Worm (Caenorhabditis elegans) whole organism, L1 larva: ENCODE results near the gene B0280.2.
A peak's percentile ranks its signal among the peaks of the same experiment; 100 is the strongest.

Experiments used
- C04F5.9 ChIP-seq: sonication (generic microtip); optimal IDR thresholded peaks from 2 replicates; lab custom pipeline; 2016; ENCODE audit warnings: missing genetic modification characterization, missing compliant biosample characterization
- C34B4.2 ChIP-seq: sonication (generic microtip); optimal IDR thresholded peaks from 2 replicates; lab custom pipeline; 2017; ENCODE audit warnings: mild to moderate bottlenecking, missing genetic modification characterization, missing compliant biosample characterization
- F16B12.6 ChIP-seq: fragments of 150-350 bp; optimal IDR thresholded peaks from 2 replicates; lab custom pipeline; 2014; ENCODE audit warnings: missing biosample characterization, missing genetic modification characterization
- ceh-63 ChIP-seq: fragments of 200-800 bp; sonication (Bioruptor generic); optimal IDR thresholded peaks from 2 replicates; lab custom pipeline; 2018; ENCODE audit warnings: mild to moderate bottlenecking, missing genetic modification characterization, missing compliant biosample characterization
- ceh-8 ChIP-seq: fragments of 200-800 bp; sonication (Bioruptor generic); optimal IDR thresholded peaks from 2 replicates; lab custom pipeline; 2018; ENCODE audit warnings: mild to moderate bottlenecking, missing genetic modification characterization, moderate library complexity, missing compliant biosample characterization
- ceh-88 ChIP-seq: fragments of 200-800 bp; sonication (Bioruptor generic); IDR thresholded peaks from 2 replicates; pipeline ENCODE4 v1.3.6; 2022; ENCODE audit warnings: missing genetic modification characterization, missing compliant biosample characterization
- dpl-1 ChIP-seq, 3 experiments: fragments of 150-350 bp in 2 of 3; sonication (generic microtip) in 1 of 3; optimal IDR thresholded peaks; 2 replicates each; lab custom pipeline; 2014 to 2017; ENCODE audit warnings: missing biosample characterization in 3 of 3, missing genetic modification characterization in 3 of 3, missing genetic modification reagents in 3 of 3
- dsc-1 ChIP-seq: sonication (generic microtip); optimal IDR thresholded peaks from 2 replicates; lab custom pipeline; 2016; ENCODE audit warnings: mild to moderate bottlenecking, missing genetic modification characterization, missing compliant biosample characterization
- efl-1 ChIP-seq, 4 experiments: fragments of 150-350 bp; optimal IDR thresholded peaks in 3 of 4; peaks in 1 of 4; 1 replicate in 1 of 4; 2 replicates in 3 of 4; lab custom pipeline; 2014; ENCODE audit warnings: missing biosample characterization in 2 of 4, missing genetic modification characterization in 2 of 4, missing genetic modification reagents in 2 of 4
- egl-13 ChIP-seq: sonication (generic microtip); optimal IDR thresholded peaks from 2 replicates; lab custom pipeline; 2016; ENCODE audit warnings: missing genotype, missing genetic modification reagents, missing genetic modification characterization, missing compliant biosample characterization
- egl-27 ChIP-seq, 2 experiments: fragments of 150-350 bp in 1 of 2; sonication (generic microtip); optimal IDR thresholded peaks; 3 replicates each; lab custom pipeline; 2017 to 2018; ENCODE audit warnings: missing biosample characterization in 2 of 2, missing genetic modification characterization in 2 of 2, missing genetic modification reagents in 2 of 2
- elt-3 ChIP-seq, 6 experiments: fragments of 150-350 bp in 1 of 6; sonication (generic microtip); optimal IDR thresholded peaks; 2 replicates each; lab custom pipeline; 2017 to 2018; ENCODE audit warnings: missing biosample characterization in 6 of 6, missing genetic modification characterization in 6 of 6, inconsistent platforms in 1 of 6
- fkh-10 ChIP-seq: sonication (generic microtip); optimal IDR thresholded peaks from 2 replicates; lab custom pipeline; 2017; ENCODE audit warnings: missing biosample characterization, missing genetic modification reagents, missing genetic modification characterization
- fkh-4 ChIP-seq: sonication (generic microtip); optimal IDR thresholded peaks from 2 replicates; lab custom pipeline; 2016; ENCODE audit warnings: missing compliant biosample characterization, missing genetic modification characterization, borderline replicate concordance
- fkh-8 ChIP-seq: sonication (generic microtip); optimal IDR thresholded peaks from 2 replicates; lab custom pipeline; 2016; ENCODE audit warnings: mild to moderate bottlenecking, missing genetic modification characterization, missing compliant biosample characterization
- fos-1 ChIP-seq: fragments of 150-350 bp; optimal IDR thresholded peaks from 2 replicates; lab custom pipeline; 2014; ENCODE audit warnings: missing biosample characterization, missing genetic modification characterization
- hlh-17 ChIP-seq: fragments of 200-800 bp; sonication (Bioruptor generic); optimal IDR thresholded peaks from 2 replicates; lab custom pipeline; 2018; ENCODE audit warnings: missing genetic modification characterization, mild to moderate bottlenecking, missing compliant biosample characterization, moderate library complexity, borderline replicate concordance
- hlh-4 ChIP-seq: sonication (generic microtip); optimal IDR thresholded peaks from 2 replicates; lab custom pipeline; 2016; ENCODE audit warnings: mild to moderate bottlenecking, missing genetic modification characterization, missing compliant biosample characterization
- irx-1 ChIP-seq: sonication (generic microtip); optimal IDR thresholded peaks from 2 replicates; lab custom pipeline; 2016; ENCODE audit warnings: missing genetic modification characterization, missing compliant biosample characterization
- isw-1 ChIP-seq: fragments of 200-800 bp; sonication (Bioruptor generic); IDR thresholded peaks from 2 replicates; pipeline ENCODE4 v1.3.6; 2022; ENCODE audit warnings: missing genetic modification characterization, missing compliant biosample characterization
- lin-13 ChIP-seq: fragments of 150-350 bp; optimal IDR thresholded peaks from 2 replicates; lab custom pipeline; 2014; ENCODE audit warnings: missing biosample characterization, missing genetic modification reagents, missing genetic modification characterization
- lin-14 ChIP-seq: fragments of 200-800 bp; sonication (Bioruptor generic); optimal IDR thresholded peaks from 2 replicates; lab custom pipeline; 2018; ENCODE audit warnings: mild to moderate bottlenecking, missing genetic modification characterization, moderate library complexity, missing compliant biosample characterization
- lin-15B ChIP-seq: fragments of 150-350 bp; sonication (generic microtip); optimal IDR thresholded peaks from 3 replicates; lab custom pipeline; 2014; ENCODE audit warnings: missing biosample characterization, missing genetic modification characterization
- lin-39 ChIP-seq: fragments of 150-350 bp; optimal IDR thresholded peaks from 2 replicates; lab custom pipeline; 2014; ENCODE audit warnings: missing biosample characterization, missing genetic modification reagents, missing genetic modification characterization
- mab-9 ChIP-seq: fragments of 200-800 bp; sonication (Bioruptor generic); IDR thresholded peaks from 2 replicates; pipeline ENCODE4 v1.3.6; 2022; ENCODE audit warnings: missing genetic modification reagents, missing genetic modification characterization, missing compliant biosample characterization
- mdl-1 ChIP-seq, 2 experiments: fragments of 150-350 bp; optimal IDR thresholded peaks; 2 replicates each; lab custom pipeline; 2014 to 2017; ENCODE audit warnings: missing biosample characterization in 2 of 2, missing genetic modification characterization in 2 of 2, inconsistent platforms in 1 of 2
- nhr-11 ChIP-seq: fragments of 150-350 bp; optimal IDR thresholded peaks from 2 replicates; lab custom pipeline; 2014; ENCODE audit warnings: missing biosample characterization, missing genetic modification characterization
- nhr-19 ChIP-seq: fragments of 200-800 bp; sonication (Bioruptor generic); conservative IDR thresholded peaks from 2 replicates; pipeline ENCODE4 v1.3.6; 2022; ENCODE audit warnings: missing genetic modification characterization, missing compliant biosample characterization
- nhr-20 ChIP-seq: sonication (generic microtip); optimal IDR thresholded peaks from 2 replicates; lab custom pipeline; 2016; ENCODE audit warnings: mild to moderate bottlenecking, missing genetic modification characterization, missing compliant biosample characterization
- nhr-237 ChIP-seq: fragments of 150-350 bp; optimal IDR thresholded peaks from 2 replicates; lab custom pipeline; 2014; ENCODE audit warnings: missing biosample characterization, missing genetic modification characterization
- nhr-47 ChIP-seq: sonication (generic microtip); optimal IDR thresholded peaks from 2 replicates; lab custom pipeline; 2016; ENCODE audit warnings: mild to moderate bottlenecking, missing genetic modification characterization, moderate library complexity, missing compliant biosample characterization
- nhr-84 ChIP-seq: sonication (generic microtip); optimal IDR thresholded peaks from 2 replicates; lab custom pipeline; 2017; ENCODE audit warnings: missing biosample characterization, missing genetic modification characterization
- nhr-90 ChIP-seq: sonication (generic microtip); optimal IDR thresholded peaks from 2 replicates; lab custom pipeline; 2016; ENCODE audit warnings: mild to moderate bottlenecking, missing genetic modification characterization, missing compliant biosample characterization; ENCODE audit not compliant: poor library complexity
- pag-3 ChIP-seq: sonication (generic microtip); optimal IDR thresholded peaks from 2 replicates; lab custom pipeline; 2017; ENCODE audit warnings: missing genetic modification characterization, mild to moderate bottlenecking, missing compliant biosample characterization, antibody characterized with exemption, borderline replicate concordance; ENCODE audit not compliant: insufficient read depth
- pqm-1 ChIP-seq: sonication (generic microtip); optimal IDR thresholded peaks from 3 replicates; lab custom pipeline; 2017; ENCODE audit warnings: missing biosample characterization, missing genetic modification characterization
- rnt-1 ChIP-seq: sonication (generic microtip); optimal IDR thresholded peaks from 2 replicates; lab custom pipeline; 2016; ENCODE audit warnings: mild to moderate bottlenecking, missing genetic modification characterization, moderate library complexity, missing compliant biosample characterization
- skn-1 ChIP-seq: fragments of 150-350 bp; optimal IDR thresholded peaks from 2 replicates; lab custom pipeline; 2014; ENCODE audit warnings: missing biosample characterization, missing genetic modification characterization
- snpc-4 ChIP-seq: fragments of 150-350 bp; optimal IDR thresholded peaks from 2 replicates; lab custom pipeline; 2014; ENCODE audit warnings: missing biosample characterization, missing genetic modification characterization
- snu-23 ChIP-seq: sonication (generic microtip); optimal IDR thresholded peaks from 2 replicates; lab custom pipeline; 2016; ENCODE audit warnings: missing genetic modification characterization, missing compliant biosample characterization
- sptf-1 ChIP-seq: fragments of 150-350 bp; optimal IDR thresholded peaks from 2 replicates; lab custom pipeline; 2014; ENCODE audit warnings: missing biosample characterization, missing genetic modification characterization
- sup-37 ChIP-seq: fragments of 200-800 bp; sonication (Bioruptor generic); optimal IDR thresholded peaks from 2 replicates; lab custom pipeline; 2018; ENCODE audit warnings: mild to moderate bottlenecking, missing genetic modification characterization, missing compliant biosample characterization
- swsn-7 ChIP-seq: sonication (generic microtip); optimal IDR thresholded peaks from 2 replicates; lab custom pipeline; 2016; ENCODE audit warnings: missing genetic modification characterization, missing compliant biosample characterization
- tbx-2 ChIP-seq: sonication (generic microtip); optimal IDR thresholded peaks from 2 replicates; lab custom pipeline; 2016; ENCODE audit warnings: missing genetic modification characterization, missing compliant biosample characterization
- unc-130 ChIP-seq: fragments of 150-350 bp; optimal IDR thresholded peaks from 2 replicates; lab custom pipeline; 2017; ENCODE audit warnings: missing biosample characterization, missing genetic modification characterization, inconsistent platforms
- unc-62 ChIP-seq: fragments of 150-350 bp; optimal IDR thresholded peaks from 2 replicates; lab custom pipeline; 2014; ENCODE audit warnings: missing biosample characterization, missing genetic modification reagents, missing genetic modification characterization
- unc-86 ChIP-seq: sonication (generic microtip); optimal IDR thresholded peaks from 2 replicates; lab custom pipeline; 2016; ENCODE audit warnings: missing genetic modification characterization, missing compliant biosample characterization
- xbp-1 ChIP-seq: sonication (generic microtip); optimal IDR thresholded peaks from 2 replicates; lab custom pipeline; 2016; ENCODE audit warnings: missing genetic modification characterization, missing compliant biosample characterization
- zag-1 ChIP-seq: fragments of 150-350 bp; optimal IDR thresholded peaks from 2 replicates; lab custom pipeline; 2014; ENCODE audit warnings: missing biosample characterization, missing genetic modification characterization
- ztf-4 ChIP-seq: fragments of 150-350 bp; optimal IDR thresholded peaks from 2 replicates; lab custom pipeline; 2014; ENCODE audit warnings: missing biosample characterization, missing genetic modification characterization

B0280.2 gene

ce11 chrIII:7162065-7162762 lies 37.8 kb downstream of the B0280.2 start, which contains the start of the genes syf-2 and K04G7.1 (continued):
- TF ChIP-seq lin-39 (tag; lab: Kevin White, UChicago) (peak; percentile 76), nhr-84 (no peak), ceh-88 (GFP tag; lab: Robert Waterston, UW) (peak; percentile 72; the same call in 1 of the 2 replicates), unc-62 (GFP tag; lab: Kevin White, UChicago) (no peak), egl-13 (tag; lab: Kevin White, UChicago) (peak; percentile 85), pag-3 (tag; lab: Kevin White, UChicago) (no peak), unc-86 (tag; lab: Kevin White, UChicago) (peak; percentile 85), sptf-1 (tag; lab: Kevin White, UChicago) (no peak), fos-1 (tag; lab: Kevin White, UChicago) (peak; percentile 34), pqm-1 (tag; lab: Kevin White, UChicago) (no peak), nhr-237 (peak; percentile 74), dpl-1 (GFP tag; optimal IDR thresholded peaks at IDR 0.05; lab: Kevin White, UChicago) (peak; percentile 90 to 94 (median 91)), swsn-7 (tag; lab: Kevin White, UChicago) (peak; percentile 87), efl-1 (optimal IDR thresholded peaks at IDR 0.05; lab: Kevin White, UChicago) (peak; percentile 88 to 93), efl-1 (GFP tag; optimal IDR thresholded peaks at IDR 0.05 in 1 of 2; lab: Kevin White, UChicago) (peak; percentile 89 to 99), ceh-8 (GFP tag; lab: Kevin White, UChicago) (peak; percentile 46), C34B4.2 (tag; lab: Kevin White, UChicago) (no peak), lin-13 (GFP tag; lab: Kevin White, UChicago) (peak; percentile 100), hlh-17 (GFP tag; lab: Kevin White, UChicago) (no peak), zag-1 (tag; lab: Kevin White, UChicago) (peak; percentile 20), hlh-4 (tag; lab: Kevin White, UChicago) (no peak), dsc-1 (peak; percentile 80), nhr-20 (tag; lab: Kevin White, UChicago) (peak; percentile 90), snu-23 (peak; percentile 92), snpc-4 (tag; lab: Kevin White, UChicago) (peak; percentile 82), irx-1 (peak; percentile 70), egl-27 (tag; optimal IDR thresholded peaks at IDR 0.05; lab: Kevin White, UChicago) (peak; percentile 78 to 87), isw-1 (GFP tag; lab: Robert Waterston, UW) (peak; percentile 90), elt-3 (tag; optimal IDR thresholded peaks at IDR 0.05; lab: Kevin White, UChicago) (peak in 3 of 6 experiments; percentile 58 to 89 (median 59)), fkh-8 (peak; percentile 95), C04F5.9 (tag; lab: Kevin White, UChicago) (peak; percentile 64), skn-1 (peak; percentile 93), nhr-11 (tag; lab: Kevin White, UChicago) (peak; percentile 70), F16B12.6 (tag; lab: Kevin White, UChicago) (peak; percentile 60), rnt-1 (tag; lab: Kevin White, UChicago) (peak; percentile 84), mdl-1 (tag; optimal IDR thresholded peaks at IDR 0.05; lab: Kevin White, UChicago) (peak in 1 of 2 experiments; percentile 84), tbx-2 (tag; lab: Kevin White, UChicago) (peak; percentile 91), xbp-1 (tag; lab: Kevin White, UChicago) (peak; percentile 91), ceh-63 (GFP tag; lab: Kevin White, UChicago) (no peak), lin-15B (tag; lab: Kevin White, UChicago) (peak; percentile 99), mab-9 (GFP tag; lab: Robert Waterston, UW) (peak; percentile 61; the same call in 1 of the 2 replicates), fkh-10 (GFP tag; lab: Kevin White, UChicago) (peak; percentile 71), nhr-90 (peak; percentile 80), nhr-47 (tag; lab: Kevin White, UChicago) (peak; percentile 90), unc-130 (tag; lab: Kevin White, UChicago) (peak; percentile 83), fkh-4 (peak; percentile 14), lin-14 (peak; percentile 95), nhr-19 (peak; percentile 90), sup-37 (no peak), ztf-4 (tag; lab: Kevin White, UChicago) (peak; percentile 77)
